Worm (Caenorhabditis elegans) whole organism, L1 larva: Measurements from ENCODE around the gene unc-83.

Experiments
- ama-1 ChIP-seq: fragments of 150-350 bp; optimal IDR thresholded peaks from 2 replicates; lab custom pipeline; 2014
- mep-1 ChIP-seq: fragments of 150-350 bp; optimal IDR thresholded peaks from 2 replicates; lab custom pipeline; 2014; ENCODE audit warnings: missing biosample characterization, missing genetic modification characterization
- nhr-12 ChIP-seq: sonication (generic microtip); optimal IDR thresholded peaks from 2 replicates; lab custom pipeline; 2017; ENCODE audit warnings: missing biosample characterization, missing genetic modification characterization
- tlp-1 ChIP-seq: fragments of 150-350 bp; optimal IDR thresholded peaks from 2 replicates; lab custom pipeline; 2014; ENCODE audit warnings: missing biosample characterization, missing genetic modification characterization
- unc-130 ChIP-seq: fragments of 150-350 bp; optimal IDR thresholded peaks from 2 replicates; lab custom pipeline; 2017; ENCODE audit warnings: missing biosample characterization, missing genetic modification characterization, inconsistent platforms
- unc-62 ChIP-seq: fragments of 150-350 bp; optimal IDR thresholded peaks from 2 replicates; lab custom pipeline; 2014; ENCODE audit warnings: missing biosample characterization, missing genetic modification reagents, missing genetic modification characterization
- ztf-4 ChIP-seq: fragments of 150-350 bp; optimal IDR thresholded peaks from 2 replicates; lab custom pipeline; 2014; ENCODE audit warnings: missing biosample characterization, missing genetic modification characterization

- no peak for TF ChIP-seq mep-1
- TF ChIP-seq unc-130 (tag; lab: Kevin White, UChicago), result no peak
- TF ChIP-seq unc-62, result no peak
- TF ChIP-seq ztf-4, result no peak
- TF ChIP-seq tlp-1 (tag; lab: Kevin White, UChicago), result no peak
- no peak for TF ChIP-seq ama-1 (lab: Kevin White, UChicago)
- no peak for TF ChIP-seq nhr-12 (tag; lab: Kevin White, UChicago)
Observed at ce11 chrV:6498441-6498840, 33.6 kb downstream of the unc-83 start.
